1 fruit fly cellular context compared by ENCODE assay signal in the genomic region with DNA sequence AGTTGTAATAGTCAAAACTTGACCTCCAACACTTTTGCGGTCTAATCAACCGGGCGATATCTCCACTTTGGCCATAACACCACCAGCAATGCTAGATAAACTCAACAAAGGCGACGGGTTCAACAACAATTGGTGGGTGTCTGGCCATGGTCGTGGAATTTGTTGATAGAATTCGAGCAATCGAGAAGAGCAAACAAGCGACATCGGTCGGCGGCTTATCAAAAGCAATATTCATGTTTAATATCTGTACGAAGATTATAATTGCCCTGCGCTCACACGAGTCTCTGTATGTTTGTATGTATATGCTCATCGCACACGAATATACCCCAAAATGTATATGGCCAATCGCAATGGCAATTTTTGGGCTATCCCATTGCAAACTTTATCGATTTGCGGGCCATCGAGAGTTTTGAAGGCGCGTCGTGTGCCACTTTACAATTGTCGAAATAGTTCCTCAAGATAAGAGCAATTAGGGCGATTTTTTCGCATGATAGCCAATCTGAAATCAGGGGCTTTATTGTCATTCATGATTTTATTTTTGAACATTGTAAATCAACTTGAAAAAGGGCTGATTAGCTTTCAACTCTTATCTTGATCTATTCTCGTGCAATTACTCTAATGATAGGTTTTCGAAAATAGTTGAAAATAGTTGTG.
A peak's percentile ranks its signal among the peaks of the same experiment; 100 is the strongest.
TF ChIP-seq lines count a peak whose summit lies in the region.

No protein-coding gene starts in this region.

TF ChIP-seq in whole organism, embryonic, 481 proteins besides CTCF, POLR2A, EP300 and RAD21 (continued from another document):
- TF ChIP-seq TFAM (GFP tag; optimal IDR thresholded peaks at IDR 0.05; lab: Kevin White, UChicago) (no peak), ind (GFP tag; optimal IDR thresholded peaks at IDR 0.05; lab: Kevin White, UChicago) (no peak), ewg (GFP tag; optimal IDR thresholded peaks at IDR 0.05; lab: Kevin White, UChicago) (no peak), sob (GFP tag; IDR thresholded peaks at IDR 0.05; lab: Robert Waterston, UW) (0 out of 2 replicates have a peak, but pooled peaks have one; percentile 20), Hey (tag; optimal IDR thresholded peaks at IDR 0.05; lab: Kevin White, UChicago) (peak; percentile 10), D19A (tag; optimal IDR thresholded peaks at IDR 0.05; lab: Kevin White, UChicago) (no peak), Med (GFP tag; lab: Kevin White, UChicago) (peak; percentile 46), Taf1 (GFP tag; IDR thresholded peaks at IDR 0.05; lab: Robert Waterston, UW) (no peak), Neu2 (GFP tag; optimal IDR thresholded peaks at IDR 0.05; lab: Kevin White, UChicago; ENCODE audit: borderline replicate concordance) (no peak), row (GFP tag; IDR thresholded peaks at IDR 0.05; lab: Robert Waterston, UW) (no peak), caup (GFP tag; optimal IDR thresholded peaks at IDR 0.05; lab: Kevin White, UChicago; ENCODE audit: severe bottlenecking) (peak; percentile 20), Sox100B (GFP tag; optimal IDR thresholded peaks at IDR 0.05; lab: Kevin White, UChicago) (no peak), ftz-f1 (GFP tag; optimal IDR thresholded peaks at IDR 0.05; lab: Kevin White, UChicago) (peak; percentile 26), pan (optimal IDR thresholded peaks at IDR 0.05; lab: Kevin White, UChicago) (no peak), pan (GFP tag; optimal IDR thresholded peaks at IDR 0.05 in 1 of 2, IDR thresholded peaks at IDR 0.05 in 1 of 2) (peak in 1 of 2 experiments; percentile 12), CG13296 (GFP tag; optimal IDR thresholded peaks at IDR 0.05; lab: Kevin White, UChicago) (peak; percentile 36), gce (GFP tag; IDR thresholded peaks at IDR 0.05; lab: Robert Waterston, UW) (peak; percentile 41; the same call in 1 of the 3 replicates), Fer1 (GFP tag; optimal IDR thresholded peaks at IDR 0.05; lab: Kevin White, UChicago) (peak; percentile 27), CG16863 (GFP tag; optimal IDR thresholded peaks at IDR 0.05; lab: Kevin White, UChicago) (no peak), PHDP (tag; optimal IDR thresholded peaks at IDR 0.05; lab: Kevin White, UChicago) (no peak), CG14667 (GFP tag; IDR thresholded peaks at IDR 0.05; lab: Robert Waterston, UW) (no peak), CG15514 (GFP tag; optimal IDR thresholded peaks at IDR 0.05; lab: Kevin White, UChicago) (no peak)
